Worm (Caenorhabditis elegans) whole organism, midembryonic: ENCODE measurements around the gene mrps-31.
A peak's percentile ranks its signal among the peaks of the same experiment; 100 is the strongest.

Experiments
- T22C8.4 ChIP-seq: fragments of 200-800 bp; sonication (Bioruptor generic); IDR thresholded peaks from 2 replicates; pipeline ENCODE4 v1.3.6; 2022; ENCODE audit warnings: missing genetic modification characterization, missing compliant biosample characterization
- cog-1 ChIP-seq: sonication (generic microtip); optimal IDR thresholded peaks from 2 replicates; lab custom pipeline; 2016; ENCODE audit warnings: missing genetic modification characterization, missing compliant biosample characterization
- flt-1 ChIP-seq: fragments of 200-800 bp; sonication (Bioruptor generic); IDR thresholded peaks from 2 replicates; pipeline ENCODE4 v1.3.6; 2022; ENCODE audit warnings: missing genetic modification characterization, missing compliant biosample characterization
- klf-2 ChIP-seq: fragments of 200-800 bp; sonication (Bioruptor generic); conservative IDR thresholded peaks from 2 replicates; pipeline ENCODE4 v1.3.6; 2022; ENCODE audit warnings: missing genetic modification reagents, missing genetic modification characterization, missing compliant biosample characterization
- med-1 ChIP-seq: sonication (generic microtip); optimal IDR thresholded peaks from 2 replicates; lab custom pipeline; 2017; ENCODE audit warnings: missing genetic modification characterization, mild to moderate bottlenecking, missing compliant biosample characterization, antibody characterized with exemption, missing genetic modification reagents; ENCODE audit not compliant: insufficient read depth
- ref-1 ChIP-seq: fragments of 200-800 bp; sonication (Bioruptor generic); conservative IDR thresholded peaks from 2 replicates; pipeline ENCODE4 v1.3.6; 2022; ENCODE audit warnings: missing genetic modification reagents, missing genetic modification characterization, missing compliant biosample characterization
- tab-1 ChIP-seq: fragments of 200-800 bp; sonication (Bioruptor generic); IDR thresholded peaks from 2 replicates; pipeline ENCODE4 v1.3.6; 2022; ENCODE audit warnings: missing genetic modification characterization, missing compliant biosample characterization
- ztf-23 ChIP-seq: fragments of 200-800 bp; sonication (Bioruptor generic); IDR thresholded peaks from 2 replicates; pipeline ENCODE4 v1.3.6; 2022; ENCODE audit warnings: missing genetic modification reagents, missing genetic modification characterization, missing compliant biosample characterization
- ztf-29 ChIP-seq: fragments of 200-800 bp; sonication (Bioruptor generic); IDR thresholded peaks from 2 replicates; pipeline ENCODE4 v1.3.6; 2022; ENCODE audit warnings: missing genetic modification reagents, missing genetic modification characterization, missing compliant biosample characterization

The mrps-31 gene

ce11 chrIII:3635844-3636243 is 5.7 kb upstream of the mrps-31 start, which contains the start of gene rilp-1:
Gene rilp-1, plus strand, starts transcription at chrIII:3636144.
- no peak for TF ChIP-seq med-1 (GFP tag; lab: Kevin White, UChicago)
- 0 out of 2 replicates have a peak, but pooled peaks have one; percentile 15 for TF ChIP-seq ref-1 (GFP tag; lab: Robert Waterston, UW)

- no peak for TF ChIP-seq tab-1 (GFP tag; lab: Robert Waterston, UW)
- TF ChIP-seq cog-1 = no peak
- TF ChIP-seq klf-2 (GFP tag; lab: Robert Waterston, UW) = no peak
- no peak for TF ChIP-seq ztf-29
- no peak for TF ChIP-seq flt-1 (GFP tag; lab: Robert Waterston, UW)
- no peak for TF ChIP-seq med-1 (GFP tag; lab: Kevin White, UChicago)
- TF ChIP-seq T22C8.4 (GFP tag; lab: Robert Waterston, UW) = no peak
- TF ChIP-seq ztf-23 (GFP tag; lab: Robert Waterston, UW) = no peak
- TF ChIP-seq ref-1 (GFP tag; lab: Robert Waterston, UW) = no peak
Measured at ce11 chrIII:3634873-3635272, 4.7 kb upstream of the mrps-31 start.

- TF ChIP-seq ztf-23 (GFP tag; lab: Robert Waterston, UW) (no peak), cog-1 (no peak), flt-1 (GFP tag; lab: Robert Waterston, UW) (no peak), klf-2 (GFP tag; lab: Robert Waterston, UW) (no peak), ztf-29 (no peak), med-1 (GFP tag; lab: Kevin White, UChicago) (no peak), tab-1 (GFP tag; lab: Robert Waterston, UW) (no peak), T22C8.4 (GFP tag; lab: Robert Waterston, UW) (no peak), ref-1 (GFP tag; lab: Robert Waterston, UW) (no peak)
Measured at ce11 chrIII:3634158-3634557, 4.0 kb upstream of the mrps-31 start.

ce11 chrIII:3632379-3632778 is 2.2 kb upstream of the mrps-31 start:
- TF ChIP-seq flt-1 (GFP tag; lab: Robert Waterston, UW) (no peak), T22C8.4 (GFP tag; lab: Robert Waterston, UW) (no peak), ztf-29 (no peak)

ce11 chrIII:3627042-3627441 is 3.1 kb downstream of the mrps-31 start, which contains the start of gene sel-8:
Gene sel-8, minus strand, starts transcription at chrIII:3627142.
- no peak for TF ChIP-seq T22C8.4 (GFP tag; lab: Robert Waterston, UW)
- TF ChIP-seq ztf-29 = no peak

ce11 chrIII:3623772-3624171 is 6.4 kb downstream of the mrps-31 start:
- TF ChIP-seq med-1 (GFP tag; lab: Kevin White, UChicago) = no peak
- TF ChIP-seq cog-1 = no peak
- TF ChIP-seq ztf-23 (GFP tag; lab: Robert Waterston, UW) = no peak
- TF ChIP-seq flt-1 (GFP tag; lab: Robert Waterston, UW) = no peak
- no peak for TF ChIP-seq ref-1 (GFP tag; lab: Robert Waterston, UW)
- no peak for TF ChIP-seq ztf-29
- no peak for TF ChIP-seq tab-1 (GFP tag; lab: Robert Waterston, UW)
- no peak for TF ChIP-seq klf-2 (GFP tag; lab: Robert Waterston, UW)

- TF ChIP-seq tab-1 (GFP tag; lab: Robert Waterston, UW) = no peak
- no peak for TF ChIP-seq cog-1
- TF ChIP-seq ref-1 (GFP tag; lab: Robert Waterston, UW) = no peak
- TF ChIP-seq klf-2 (GFP tag; lab: Robert Waterston, UW) = no peak
- no peak for TF ChIP-seq ztf-29
- no peak for TF ChIP-seq flt-1 (GFP tag; lab: Robert Waterston, UW)
- no peak for TF ChIP-seq med-1 (GFP tag; lab: Kevin White, UChicago)
- no peak for TF ChIP-seq T22C8.4 (GFP tag; lab: Robert Waterston, UW)
- no peak for TF ChIP-seq ztf-23 (GFP tag; lab: Robert Waterston, UW)
Measured at ce11 chrIII:3621211-3621897, 8.8 kb downstream of the mrps-31 start.

- peak; percentile 70; the same call in 1 of the 2 replicates for TF ChIP-seq flt-1 (GFP tag; lab: Robert Waterston, UW)
- TF ChIP-seq klf-2 (GFP tag; lab: Robert Waterston, UW) = no peak
- TF ChIP-seq T22C8.4 (GFP tag; lab: Robert Waterston, UW) = no peak
- TF ChIP-seq ref-1 (GFP tag; lab: Robert Waterston, UW) = 0 out of 2 replicates have a peak, but pooled peaks have one; percentile 55
- TF ChIP-seq cog-1 = no peak
- peak; percentile 83 for TF ChIP-seq ztf-23 (GFP tag; lab: Robert Waterston, UW)
- no peak for TF ChIP-seq ztf-29
Measured at ce11 chrIII:3620652-3621051, 9.5 kb downstream of the mrps-31 start.

ce11 chrIII:3619621-3620261 is 10.4 kb downstream of the mrps-31 start:
- no peak for TF ChIP-seq flt-1 (GFP tag; lab: Robert Waterston, UW)

ce11 chrIII:3612882-3613479 is 17.2 kb downstream of the mrps-31 start:
- no peak for TF ChIP-seq ztf-23 (GFP tag; lab: Robert Waterston, UW)
- no peak for TF ChIP-seq ref-1 (GFP tag; lab: Robert Waterston, UW)
- no peak for TF ChIP-seq tab-1 (GFP tag; lab: Robert Waterston, UW)
